Worm (Caenorhabditis elegans) whole organism, young adult: Measurements from ENCODE around the gene tric-1B.2.

Experiments
- D2030.7 ChIP-seq: fragments of 200-800 bp; sonication (Bioruptor generic); IDR thresholded peaks from 2 replicates; pipeline ENCODE4 v1.3.6; 2022; ENCODE audit warnings: missing genetic modification reagents, missing genetic modification characterization, missing compliant biosample characterization
- F10E7.11 ChIP-seq: sonication (generic microtip); optimal IDR thresholded peaks from 2 replicates; lab custom pipeline; 2017; ENCODE audit warnings: mild to moderate bottlenecking, missing genetic modification characterization, moderate library complexity, missing compliant biosample characterization
- F49E8.2 ChIP-seq: sonication (generic microtip); optimal IDR thresholded peaks from 3 replicates; lab custom pipeline; 2017; ENCODE audit warnings: missing genetic modification characterization, mild to moderate bottlenecking, missing compliant biosample characterization, antibody characterized with exemption, moderate library complexity; ENCODE audit not compliant: insufficient read depth
- K12H6.12 ChIP-seq: fragments of 200-800 bp; sonication (Bioruptor generic); optimal IDR thresholded peaks from 2 replicates; lab custom pipeline; 2018; ENCODE audit warnings: mild to moderate bottlenecking, missing genetic modification characterization, missing compliant biosample characterization
- ama-1 ChIP-seq, 3 experiments: fragments of 150-350 bp in 1 of 3; sonication (generic microtip) in 2 of 3; optimal IDR thresholded peaks; 2 replicates each; lab custom pipeline; 2014 to 2018; ENCODE audit warnings: missing biosample characterization in 2 of 3, missing genetic modification characterization in 2 of 3, missing genetic modification reagents in 2 of 3
- atf-7 ChIP-seq: sonication (generic microtip); optimal IDR thresholded peaks from 2 replicates; lab custom pipeline; 2017; ENCODE audit warnings: mild to moderate bottlenecking, missing genetic modification characterization, missing compliant biosample characterization
- athp-1 ChIP-seq: sonication (generic microtip); optimal IDR thresholded peaks from 2 replicates; lab custom pipeline; 2017; ENCODE audit warnings: mild to moderate bottlenecking, missing genetic modification characterization, missing compliant biosample characterization
- attf-6 ChIP-seq: fragments of 200-800 bp; sonication (Bioruptor generic); IDR thresholded peaks from 2 replicates; pipeline ENCODE4 v1.3.6; 2022; ENCODE audit warnings: missing genetic modification reagents, missing genetic modification characterization, missing compliant biosample characterization
- bed-1 ChIP-seq: fragments of 200-800 bp; sonication (Bioruptor generic); IDR thresholded peaks from 2 replicates; pipeline ENCODE4 v1.3.6; 2022; ENCODE audit warnings: missing genetic modification reagents, missing genetic modification characterization, missing compliant biosample characterization
- bed-2 ChIP-seq: fragments of 200-800 bp; sonication (Bioruptor generic); IDR thresholded peaks from 2 replicates; pipeline ENCODE4 v1.3.6; 2022; ENCODE audit warnings: missing genetic modification reagents, missing genetic modification characterization, missing compliant biosample characterization
- cebp-1 ChIP-seq, 2 experiments: fragments of 200-800 bp in 1 of 2; sonication (Bioruptor generic) in 1 of 2; sonication (generic microtip) in 1 of 2; IDR thresholded peaks in 1 of 2; optimal IDR thresholded peaks in 1 of 2; 2 replicates each; pipeline versions ENCODE4 v1.3.6 to Lab custom; 2017 to 2022; ENCODE audit warnings: missing compliant biosample characterization in 2 of 2, missing genetic modification characterization in 2 of 2, mild to moderate bottlenecking in 1 of 2, missing genetic modification reagents in 1 of 2, moderate library complexity in 1 of 2
- dpff-1 ChIP-seq: sonication (generic microtip); optimal IDR thresholded peaks from 2 replicates; lab custom pipeline; 2017; ENCODE audit warnings: mild to moderate bottlenecking, missing genetic modification characterization, missing compliant biosample characterization
- egl-18 ChIP-seq: fragments of 200-800 bp; sonication (Bioruptor generic); IDR thresholded peaks from 2 replicates; pipeline ENCODE4 v1.3.6; 2022; ENCODE audit warnings: missing genetic modification reagents, missing genetic modification characterization, missing compliant biosample characterization
- ets-4 ChIP-seq: fragments of 200-800 bp; sonication (Bioruptor generic); optimal IDR thresholded peaks from 2 replicates; lab custom pipeline; 2018; ENCODE audit warnings: mild to moderate bottlenecking, missing genetic modification characterization, missing compliant biosample characterization
- him-1 ChIP-seq: sonication (generic microtip); optimal IDR thresholded peaks from 2 replicates; lab custom pipeline; 2016; ENCODE audit warnings: missing genotype, missing genetic modification reagents, missing genetic modification characterization, missing compliant biosample characterization
- hlh-12 ChIP-seq: sonication (generic microtip); optimal IDR thresholded peaks from 2 replicates; lab custom pipeline; 2016; ENCODE audit warnings: missing genetic modification characterization, missing compliant biosample characterization
- hsf-1 ChIP-seq: fragments of 200-800 bp; sonication (Bioruptor generic); IDR thresholded peaks from 2 replicates; pipeline ENCODE4 v1.3.6; 2022; ENCODE audit warnings: missing genetic modification reagents, missing genetic modification characterization, missing compliant biosample characterization
- let-607 ChIP-seq, 2 experiments: fragments of 200-800 bp in 1 of 2; sonication (Bioruptor generic) in 1 of 2; sonication (generic microtip) in 1 of 2; optimal IDR thresholded peaks; 2 replicates each; lab custom pipeline; 2016 to 2018; ENCODE audit warnings: mild to moderate bottlenecking in 2 of 2, missing compliant biosample characterization in 2 of 2, missing genetic modification characterization in 2 of 2, moderate library complexity in 2 of 2, missing genotype in 1 of 2
- lin-35 ChIP-seq, 3 experiments: fragments of 150-350 bp in 2 of 3; sonication (generic microtip) in 1 of 3; optimal IDR thresholded peaks; 2 replicates each; lab custom pipeline; 2014 to 2018; ENCODE audit warnings: missing biosample characterization in 3 of 3, missing genetic modification characterization in 3 of 3, missing genetic modification reagents in 3 of 3
- lir-1 ChIP-seq: fragments of 200-800 bp; sonication (Bioruptor generic); conservative IDR thresholded peaks from 2 replicates; pipeline ENCODE4 v1.3.6; 2022; ENCODE audit warnings: missing genetic modification reagents, missing genetic modification characterization, missing compliant biosample characterization
- lsl-1 ChIP-seq: fragments of 200-800 bp; sonication (Bioruptor generic); optimal IDR thresholded peaks from 2 replicates; lab custom pipeline; 2018; ENCODE audit warnings: mild to moderate bottlenecking, missing genetic modification characterization, moderate library complexity, missing compliant biosample characterization
- madf-3 ChIP-seq: fragments of 200-800 bp; sonication (Bioruptor generic); IDR thresholded peaks from 2 replicates; pipeline ENCODE4 v1.3.6; 2022; ENCODE audit warnings: missing genetic modification reagents, missing genetic modification characterization, missing compliant biosample characterization
- madf-6 ChIP-seq: fragments of 200-800 bp; sonication (Bioruptor generic); IDR thresholded peaks from 2 replicates; pipeline ENCODE4 v1.3.6; 2022; ENCODE audit warnings: missing genetic modification reagents, missing genetic modification characterization, missing compliant biosample characterization
- mel-28 ChIP-seq: sonication (generic microtip); optimal IDR thresholded peaks from 2 replicates; lab custom pipeline; 2016; ENCODE audit warnings: borderline replicate concordance, mild to moderate bottlenecking, missing genetic modification characterization, missing compliant biosample characterization
- nhr-80 ChIP-seq: sonication (generic microtip); optimal IDR thresholded peaks from 2 replicates; lab custom pipeline; 2016; ENCODE audit warnings: missing genetic modification characterization, missing compliant biosample characterization
- sea-2 ChIP-seq: fragments of 200-800 bp; sonication (Bioruptor generic); IDR thresholded peaks from 2 replicates; pipeline ENCODE4 v1.3.6; 2022; ENCODE audit warnings: missing genetic modification characterization, missing compliant biosample characterization
- snpc-1.3 ChIP-seq: sonication (generic microtip); optimal IDR thresholded peaks from 2 replicates; lab custom pipeline; 2017; ENCODE audit warnings: missing genetic modification characterization, mild to moderate bottlenecking, missing compliant biosample characterization, antibody characterized with exemption, moderate library complexity, missing genotype, missing genetic modification reagents; ENCODE audit not compliant: insufficient read depth
- snpc-3.4 ChIP-seq: sonication (generic microtip); optimal IDR thresholded peaks from 2 replicates; lab custom pipeline; 2017; ENCODE audit warnings: missing genetic modification characterization, mild to moderate bottlenecking, missing compliant biosample characterization, antibody characterized with exemption, moderate library complexity, missing genotype, missing genetic modification reagents
- snpc-4 ChIP-seq, 5 experiments: fragments of 150-350 bp in 1 of 5; sonication (generic microtip) in 4 of 5; optimal IDR thresholded peaks; 2 replicates each; lab custom pipeline; 2014 to 2018; ENCODE audit warnings: missing genetic modification characterization in 5 of 5, missing biosample characterization in 3 of 5, antibody characterized with exemption in 2 of 5, mild to moderate bottlenecking in 2 of 5, missing compliant biosample characterization in 2 of 5, missing genotype in 2 of 5, moderate library complexity in 2 of 5, missing genetic modification reagents in 1 of 5
- somi-1 ChIP-seq: fragments of 200-800 bp; sonication (Bioruptor generic); optimal IDR thresholded peaks from 2 replicates; lab custom pipeline; 2018; ENCODE audit warnings: mild to moderate bottlenecking, missing genetic modification characterization, missing compliant biosample characterization
- sptf-2 ChIP-seq: fragments of 200-800 bp; sonication (Bioruptor generic); optimal IDR thresholded peaks from 2 replicates; lab custom pipeline; 2018; ENCODE audit warnings: mild to moderate bottlenecking, missing genetic modification characterization, missing compliant biosample characterization
- xnd-1 ChIP-seq: sonication (generic microtip); optimal IDR thresholded peaks from 2 replicates; lab custom pipeline; 2016; ENCODE audit warnings: missing genotype, missing genetic modification reagents, missing genetic modification characterization, missing compliant biosample characterization
- zim-3 ChIP-seq: sonication (generic microtip); optimal IDR thresholded peaks from 2 replicates; lab custom pipeline; 2017; ENCODE audit warnings: mild to moderate bottlenecking, missing genetic modification characterization, moderate library complexity, missing compliant biosample characterization
- ztf-18 ChIP-seq: sonication (generic microtip); optimal IDR thresholded peaks from 2 replicates; lab custom pipeline; 2016; ENCODE audit warnings: missing genotype, mild to moderate bottlenecking, missing genetic modification characterization, missing compliant biosample characterization

tric-1B.2 gene

ce11 chrII:12300680-12301079 is 21.5 kb upstream of the tric-1B.2 start:
- TF ChIP-seq snpc-1.3 (tag; lab: Kevin White, UChicago), result peak; percentile 25
- TF ChIP-seq attf-6, result 0 out of 2 replicates have a peak, but pooled peaks have one; percentile 36
- peak; percentile 41 for TF ChIP-seq F49E8.2 (tag; lab: Kevin White, UChicago)
- no peak for TF ChIP-seq xnd-1 (tag; lab: Kevin White, UChicago)

ce11 chrII:12296591-12296990 is 17.4 kb upstream of the tric-1B.2 start:
- TF ChIP-seq D2030.7 (GFP tag; lab: Robert Waterston, UW), result no peak
- no peak for TF ChIP-seq lir-1
- TF ChIP-seq bed-2 (GFP tag; lab: Robert Waterston, UW), result no peak
- no peak for TF ChIP-seq somi-1 (GFP tag; lab: Kevin White, UChicago)
- no peak for TF ChIP-seq bed-1 (GFP tag; lab: Robert Waterston, UW)
- no peak for TF ChIP-seq ets-4
- TF ChIP-seq sptf-2 (GFP tag; lab: Kevin White, UChicago), result no peak
- TF ChIP-seq cebp-1 (GFP tag; IDR thresholded peaks at IDR 0.05; lab: Robert Waterston, UW), result no peak
- TF ChIP-seq cebp-1 (tag; optimal IDR thresholded peaks at IDR 0.05; lab: Kevin White, UChicago), result no peak
- TF ChIP-seq lsl-1 (GFP tag; lab: Kevin White, UChicago), result no peak
- no peak for TF ChIP-seq ama-1 (optimal IDR thresholded peaks at IDR 0.05; lab: Kevin White, UChicago)
- no peak for TF ChIP-seq ama-1 (GFP tag; optimal IDR thresholded peaks at IDR 0.05; lab: Kevin White, UChicago)
- no peak for TF ChIP-seq mel-28
- TF ChIP-seq snpc-4 (GFP tag; optimal IDR thresholded peaks at IDR 0.05; lab: Kevin White, UChicago), result no peak
- TF ChIP-seq snpc-4 (tag; optimal IDR thresholded peaks at IDR 0.05; lab: Kevin White, UChicago), result no peak
- TF ChIP-seq madf-3, result no peak
- TF ChIP-seq atf-7, result no peak
- no peak for TF ChIP-seq attf-6
- no peak for TF ChIP-seq athp-1 (tag; lab: Kevin White, UChicago)
- TF ChIP-seq zim-3, result no peak
- no peak for TF ChIP-seq madf-6
- no peak for TF ChIP-seq dpff-1 (tag; lab: Kevin White, UChicago)
- TF ChIP-seq snpc-1.3 (tag; lab: Kevin White, UChicago), result no peak

ce11 chrII:12289085-12289484 is 9.9 kb upstream of the tric-1B.2 start, which contains the start of gene Y57A10A.31:
Y57A10A.31 (plus strand) TSS chrII:12289385.
- no peak for TF ChIP-seq nhr-80
- no peak for TF ChIP-seq sea-2 (GFP tag; lab: Robert Waterston, UW)
- no peak for TF ChIP-seq madf-3
- no peak for TF ChIP-seq hlh-12
- TF ChIP-seq K12H6.12, result no peak
- TF ChIP-seq ztf-18, result no peak
- no peak for TF ChIP-seq hsf-1
- no peak for TF ChIP-seq snpc-3.4 (tag; lab: Kevin White, UChicago)
- no peak for TF ChIP-seq F10E7.11 (tag; lab: Kevin White, UChicago)
- TF ChIP-seq egl-18 (GFP tag; lab: Robert Waterston, UW), result no peak
- TF ChIP-seq him-1 (tag; lab: Kevin White, UChicago), result no peak
- TF ChIP-seq lin-35 (GFP tag; optimal IDR thresholded peaks at IDR 0.05; lab: Kevin White, UChicago), result no peak
- no peak for TF ChIP-seq D2030.7 (GFP tag; lab: Robert Waterston, UW)
- TF ChIP-seq let-607 (tag; optimal IDR thresholded peaks at IDR 0.05; lab: Kevin White, UChicago), result no peak
